Fruit fly (Drosophila melanogaster): ENCODE data around the gene CG7084.

The CG7084 gene

DNA sequence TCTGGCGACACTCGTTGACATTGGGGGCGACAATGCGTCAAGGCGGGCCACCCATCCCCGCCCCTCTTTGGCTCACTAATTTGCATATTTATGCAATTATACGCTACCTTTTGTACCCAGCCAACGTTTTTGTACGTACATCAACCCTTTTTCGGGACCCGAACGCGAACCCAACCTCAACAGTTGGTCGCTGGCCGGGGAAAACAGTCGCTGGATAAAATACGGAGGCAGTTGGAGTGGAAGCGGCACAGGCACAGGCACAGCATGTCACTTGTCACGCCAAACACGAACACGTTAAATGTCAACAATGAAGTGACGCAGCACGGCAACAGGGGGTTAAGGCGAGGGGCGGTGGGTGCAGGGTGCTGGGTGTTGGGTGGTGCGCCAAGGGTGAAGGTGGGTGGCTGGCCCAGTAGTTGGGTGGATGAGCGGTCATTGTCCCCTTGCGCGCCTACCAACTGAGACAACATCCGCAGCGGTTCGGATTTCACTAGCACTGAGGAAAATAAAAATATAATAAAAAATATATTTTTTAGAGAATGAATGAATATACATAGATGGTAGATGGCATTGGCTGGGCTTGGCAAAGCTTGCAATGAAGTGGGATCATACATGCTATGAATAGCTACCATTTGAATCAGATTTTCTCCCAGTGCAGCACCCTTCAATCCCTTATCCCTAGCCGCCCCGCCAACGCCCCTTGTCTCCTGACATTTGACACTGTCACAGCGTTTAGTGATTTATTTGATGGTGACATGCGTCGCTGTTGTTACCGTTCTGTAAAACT, 37.7 kb upstream of the CG7084 start (continued):
- TF ChIP-seq CG6791 (GFP tag; IDR thresholded peaks at IDR 0.05; ENCODE audit: partially characterized antibody) (no peak), nerfin-1 (tag; optimal IDR thresholded peaks at IDR 0.05) (no peak), h (optimal IDR thresholded peaks at IDR 0.05) (no peak), CG14667 (GFP tag; IDR thresholded peaks at IDR 0.05) (peak; percentile 45; the same call in 1 of the 2 replicates), CkIIα-i1 (GFP tag; IDR thresholded peaks at IDR 0.05) (no peak), BtbVII (GFP tag; optimal IDR thresholded peaks at IDR 0.05) (no peak), CG14441 (GFP tag; IDR thresholded peaks at IDR 0.05) (no peak; the same call in 1 of the 2 replicates), Sry-β (GFP tag; optimal IDR thresholded peaks at IDR 0.05) (no peak), ken (GFP tag; IDR thresholded peaks at IDR 0.05) (peak; percentile 65; the same call in 2 of the 3 replicates), CG7556 (GFP tag; optimal IDR thresholded peaks at IDR 0.05) (peak; percentile 47), CG14965 (GFP tag; optimal IDR thresholded peaks at IDR 0.05; ENCODE audit: borderline replicate concordance) (no peak), MTF-1 (GFP tag; optimal IDR thresholded peaks at IDR 0.05; ENCODE audit: borderline replicate concordance) (no peak), caup (GFP tag; optimal IDR thresholded peaks at IDR 0.05; ENCODE audit: severe bottlenecking) (no peak), crol (GFP tag; IDR thresholded peaks at IDR 0.05) (peak; percentile 76), ems (GFP tag; optimal IDR thresholded peaks at IDR 0.05) (no peak), CG8388 (GFP tag; optimal IDR thresholded peaks at IDR 0.05) (peak; percentile 11), Bgb (GFP tag; IDR thresholded peaks at IDR 0.05; ENCODE audit: partially characterized antibody) (no peak), Hr39 (optimal IDR thresholded peaks at IDR 0.05) (no peak), CG5245 (GFP tag; optimal IDR thresholded peaks at IDR 0.05) (no peak), CG31388 (GFP tag; optimal IDR thresholded peaks at IDR 0.05) (no peak), CG8359 (GFP tag; optimal IDR thresholded peaks at IDR 0.05; ENCODE audit: borderline replicate concordance) (no peak), fd102C (GFP tag; optimal IDR thresholded peaks at IDR 0.05) (no peak), CG9609 (GFP tag; optimal IDR thresholded peaks at IDR 0.05) (no peak), HLH54F (GFP tag; optimal IDR thresholded peaks at IDR 0.05) (no peak), CG17612 (GFP tag; IDR thresholded peaks at IDR 0.05) (no peak), pros (GFP tag; optimal IDR thresholded peaks at IDR 0.05) (no peak), CG16779 (GFP tag; IDR thresholded peaks at IDR 0.05) (no peak), PHDP (tag; optimal IDR thresholded peaks at IDR 0.05) (no peak), Kr (GFP tag; optimal IDR thresholded peaks at IDR 0.05) (no peak), chif (GFP tag; optimal IDR thresholded peaks at IDR 0.05) (no peak), Dad (GFP tag; optimal IDR thresholded peaks at IDR 0.05) (no peak), CG3281 (GFP tag; optimal IDR thresholded peaks at IDR 0.05) (no peak), CG1602 (GFP tag; optimal IDR thresholded peaks at IDR 0.05) (no peak), ase (GFP tag; IDR thresholded peaks at IDR 0.05) (no peak), CG4282 (GFP tag; optimal IDR thresholded peaks at IDR 0.05) (no peak), CG7271 (tag; optimal IDR thresholded peaks at IDR 0.05) (no peak), CG2120 (GFP tag; optimal IDR thresholded peaks at IDR 0.05) (no peak), gcm2 (GFP tag; optimal IDR thresholded peaks at IDR 0.05) (no peak), CG7963 (GFP tag; IDR thresholded peaks at IDR 0.05; ENCODE audit: partially characterized antibody) (no peak), Lhr (GFP tag; optimal IDR thresholded peaks at IDR 0.05) (no peak), dmrt11E (tag; optimal IDR thresholded peaks at IDR 0.05) (peak; percentile 15), Dp (GFP tag; optimal IDR thresholded peaks at IDR 0.05) (no peak), CG4328 (GFP tag; optimal IDR thresholded peaks at IDR 0.05) (no peak), otp (GFP tag; IDR thresholded peaks at IDR 0.05) (no peak), CG9876 (GFP tag; optimal IDR thresholded peaks at IDR 0.05) (no peak), Fer3 (tag; optimal IDR thresholded peaks at IDR 0.05) (no peak), CG32772 (GFP tag; IDR thresholded peaks at IDR 0.05) (no peak), Optix (GFP tag; IDR thresholded peaks at IDR 0.05) (0 out of 3 replicates have a peak, but pooled peaks have one; percentile 50), Trl (optimal IDR thresholded peaks at IDR 0.05) (no peak), Trl (GFP tag; optimal IDR thresholded peaks at IDR 0.05) (no peak)

Data from whole organism, embryonic.